Worm (Caenorhabditis elegans) whole organism, mixed stage, embryonic: Measurements from ENCODE around the gene F32D8.8.

Experiments used
- elt-1 ChIP-seq: sonication (generic microtip); optimal IDR thresholded peaks from 2 replicates; lab custom pipeline; 2017; ENCODE audit warnings: missing genetic modification characterization, mild to moderate bottlenecking, missing compliant biosample characterization, antibody characterized with exemption, moderate library complexity, borderline replicate concordance; ENCODE audit not compliant: insufficient read depth
- lin-13 ChIP-seq: fragments of 150-350 bp; optimal IDR thresholded peaks from 2 replicates; lab custom pipeline; 2014; ENCODE audit warnings: missing biosample characterization, missing genetic modification characterization
- nhr-237 ChIP-seq: fragments of 150-350 bp; optimal IDR thresholded peaks from 2 replicates; lab custom pipeline; 2014; ENCODE audit warnings: missing biosample characterization, missing genetic modification characterization
- unc-62 ChIP-seq: fragments of 150-350 bp; optimal IDR thresholded peaks from 2 replicates; lab custom pipeline; 2014; ENCODE audit warnings: missing biosample characterization, missing genetic modification reagents, missing genetic modification characterization

- TF ChIP-seq unc-62, result no peak
- no peak for TF ChIP-seq elt-1 (tag; lab: Kevin White, UChicago)
- no peak for TF ChIP-seq nhr-237 (tag; lab: Kevin White, UChicago)
- TF ChIP-seq lin-13 (tag; lab: Kevin White, UChicago), result no peak
These were observed 15.0 kb downstream of the F32D8.8 start for ce11 chrV:10887564-10887963.
